Fruit fly (Drosophila melanogaster): ENCODE measurements around the gene CG31274.
A peak's percentile ranks its signal among the peaks of the same experiment; 100 is the strongest.

CG31274 gene

dm6 chr3R:17029796-17030195 is 37.0 kb downstream of the CG31274 start (continued):
- TF ChIP-seq seq (GFP tag; IDR thresholded peaks at IDR 0.05): peak; percentile 97
- TF ChIP-seq zen2 (GFP tag; IDR thresholded peaks at IDR 0.05; ENCODE audit: partially characterized antibody): 0 out of 3 replicates have a peak, but pooled peaks have one; percentile 23
- peak; percentile 46 for TF ChIP-seq grn (GFP tag; optimal IDR thresholded peaks at IDR 0.05)
- peak; percentile 86 for TF ChIP-seq Nf-YC (tag; optimal IDR thresholded peaks at IDR 0.05)
- no peak for TF ChIP-seq Dbx (GFP tag; IDR thresholded peaks at IDR 0.05)
- TF ChIP-seq ato (GFP tag; IDR thresholded peaks at IDR 0.05; ENCODE audit: partially characterized antibody): no peak
- TF ChIP-seq danr (GFP tag; IDR thresholded peaks at IDR 0.05): no peak
- TF ChIP-seq Aef1 (GFP tag; IDR thresholded peaks at IDR 0.05): no peak

- TF ChIP-seq dan (GFP tag; IDR thresholded peaks at IDR 0.05): no peak
- TF ChIP-seq Fer3 (tag; optimal IDR thresholded peaks at IDR 0.05): no peak
- no peak for TF ChIP-seq gro (GFP tag; optimal IDR thresholded peaks at IDR 0.05)
- TF ChIP-seq lbe (GFP tag; optimal IDR thresholded peaks at IDR 0.05): no peak
- no peak for TF ChIP-seq CG18262 (tag; optimal IDR thresholded peaks at IDR 0.05)
- TF ChIP-seq CG2199 (GFP tag; IDR thresholded peaks at IDR 0.05): no peak
- TF ChIP-seq vvl (GFP tag; IDR thresholded peaks at IDR 0.05): no peak
- no peak for TF ChIP-seq Hr78 (GFP tag; optimal IDR thresholded peaks at IDR 0.05)
- TF ChIP-seq CG17912 (GFP tag; optimal IDR thresholded peaks at IDR 0.05): no peak
- no peak for TF ChIP-seq en (GFP tag; optimal IDR thresholded peaks at IDR 0.05)
- no peak for TF ChIP-seq pita (GFP tag; optimal IDR thresholded peaks at IDR 0.05)
- no peak for TF ChIP-seq Abd-B (GFP tag; optimal IDR thresholded peaks at IDR 0.05)
- no peak for TF ChIP-seq bab2 (GFP tag; optimal IDR thresholded peaks at IDR 0.05)
- no peak for TF ChIP-seq nerfin-2 (GFP tag; IDR thresholded peaks at IDR 0.05; ENCODE audit: partially characterized antibody)
- no peak for TF ChIP-seq stwl (tag; optimal IDR thresholded peaks at IDR 0.05)
- no peak for TF ChIP-seq Ptx1 (GFP tag; IDR thresholded peaks at IDR 0.05)
Measured at dm6 chr3R:17031502-17031901, 38.7 kb downstream of the CG31274 start, which contains the start of gene CG31268. Gene CG31268 (plus strand): TSS chr3R:17031802.

DNA sequence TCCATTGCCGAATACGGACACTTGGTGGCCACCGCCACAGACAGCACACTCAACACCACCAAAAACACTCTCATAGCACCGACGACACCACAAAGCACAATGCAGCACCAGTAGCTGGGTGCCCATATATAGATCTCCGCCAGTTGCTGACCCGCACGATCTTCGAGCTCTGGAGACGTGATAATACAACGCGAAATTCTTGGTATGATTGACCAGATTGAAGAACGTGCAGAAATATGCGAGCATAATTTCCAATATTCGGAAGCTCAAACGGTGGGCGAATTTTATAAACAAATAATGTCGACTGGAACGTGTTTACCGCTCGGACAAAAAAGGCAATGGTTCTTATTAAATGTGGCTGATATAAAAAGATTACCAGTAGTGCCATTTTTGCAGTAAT is 43.1 kb downstream of the CG31274 start, which contains the start of gene CG4009:
TSS of gene CG4009 (minus strand) at position 101 of the 400 bp plus-strand sequence.
- TF ChIP-seq CG12071 (GFP tag; optimal IDR thresholded peaks at IDR 0.05) (no peak), H15 (GFP tag; IDR thresholded peaks at IDR 0.05) (no peak), schlank (tag; optimal IDR thresholded peaks at IDR 0.05) (no peak)

- TF ChIP-seq CG12769 (tag; optimal IDR thresholded peaks at IDR 0.05) (no peak), ash1 (GFP tag; optimal IDR thresholded peaks at IDR 0.05) (no peak), CG7963 (GFP tag; IDR thresholded peaks at IDR 0.05; ENCODE audit: partially characterized antibody) (peak; percentile 68; the same call in 1 of the 3 replicates), her (GFP tag; optimal IDR thresholded peaks at IDR 0.05) (no peak), hkb (optimal IDR thresholded peaks at IDR 0.05) (no peak), hkb (GFP tag; IDR thresholded peaks at IDR 0.05) (no peak), Xbp1 (GFP tag; optimal IDR thresholded peaks at IDR 0.05) (peak; percentile 47), lola (GFP tag; optimal IDR thresholded peaks at IDR 0.05) (no peak), CG1529 (GFP tag; optimal IDR thresholded peaks at IDR 0.05) (no peak), br (optimal IDR thresholded peaks at IDR 0.05) (no peak), Lim3 (GFP tag; IDR thresholded peaks at IDR 0.05) (no peak), CG30020 (tag; optimal IDR thresholded peaks at IDR 0.05) (no peak), Meics (GFP tag; optimal IDR thresholded peaks at IDR 0.05) (no peak), sens (GFP tag) (peak; percentile 73), CkIIα-i1 (GFP tag; IDR thresholded peaks at IDR 0.05) (no peak), CG43689 (GFP tag; IDR thresholded peaks at IDR 0.05) (no peak), row (GFP tag; IDR thresholded peaks at IDR 0.05) (peak; percentile 89), schlank (tag; optimal IDR thresholded peaks at IDR 0.05) (no peak), hth (optimal IDR thresholded peaks at IDR 0.05) (no peak), Pdp1 (GFP tag; optimal IDR thresholded peaks at IDR 0.05) (peak in 1 of 2 experiments; percentile 53), grau (tag; optimal IDR thresholded peaks at IDR 0.05) (no peak)
Measured at dm6 chr3R:17039993-17040807, 47.4 kb downstream of the CG31274 start, which contains the start of the genes CG18213 and Trm7-32. Gene CG18213 (minus strand): TSS chr3R:17040203. Gene Trm7-32 (plus strand): TSS chr3R:17040682.
